Fruit fly (Drosophila melanogaster): ENCODE results near the gene Nrt.

Nrt gene

dm6 chr3L:16801499-16802452, 35.9 kb downstream of the Nrt start (continued):
- peak; percentile 43 for TF ChIP-seq lab (GFP tag; optimal IDR thresholded peaks at IDR 0.05)
- no peak for TF ChIP-seq BEAF-32 (GFP tag; optimal IDR thresholded peaks at IDR 0.05)
- no peak for TF ChIP-seq CG12942 (GFP tag; optimal IDR thresholded peaks at IDR 0.05)
- peak; percentile 49 for TF ChIP-seq Hr3 (GFP tag; optimal IDR thresholded peaks at IDR 0.05)
- no peak for TF ChIP-seq slp2 (GFP tag; optimal IDR thresholded peaks at IDR 0.05)
- no peak for TF ChIP-seq CG6683 (GFP tag; optimal IDR thresholded peaks at IDR 0.05)
- TF ChIP-seq CG12071 (GFP tag; optimal IDR thresholded peaks at IDR 0.05): no peak
- no peak for TF ChIP-seq CG12299 (tag; optimal IDR thresholded peaks at IDR 0.05)
- TF ChIP-seq CG30431 (GFP tag; optimal IDR thresholded peaks at IDR 0.05): no peak
- no peak for TF ChIP-seq Kr (GFP tag; optimal IDR thresholded peaks at IDR 0.05)
- TF ChIP-seq CG2116 (GFP tag; optimal IDR thresholded peaks at IDR 0.05): peak; percentile 17
- peak; percentile 33 for TF ChIP-seq Bteb2 (GFP tag; optimal IDR thresholded peaks at IDR 0.05)
- TF ChIP-seq mirr (GFP tag; optimal IDR thresholded peaks at IDR 0.05): peak; percentile 37
- peak; percentile 2 for TF ChIP-seq CG7786 (GFP tag; optimal IDR thresholded peaks at IDR 0.05)
- TF ChIP-seq croc (GFP tag; conservative IDR thresholded peaks at IDR 0.05): peak; percentile 31; the same call in 1 of the 3 replicates
- peak; percentile 8 for TF ChIP-seq CG1647 (GFP tag; optimal IDR thresholded peaks at IDR 0.05)
- peak; percentile 59 for TF ChIP-seq grn (GFP tag; optimal IDR thresholded peaks at IDR 0.05)
- TF ChIP-seq Meics (GFP tag; optimal IDR thresholded peaks at IDR 0.05): peak; percentile 56
- TF ChIP-seq D19A (tag; optimal IDR thresholded peaks at IDR 0.05): peak; percentile 42
- TF ChIP-seq CG9437 (GFP tag; optimal IDR thresholded peaks at IDR 0.05): peak; percentile 48
- TF ChIP-seq CG1024 (GFP tag; IDR thresholded peaks at IDR 0.05): no peak
- TF ChIP-seq CG10209 (GFP tag; optimal IDR thresholded peaks at IDR 0.05): peak; percentile 61
- peak; percentile 76 for TF ChIP-seq CG31441 (GFP tag; IDR thresholded peaks at IDR 0.05)
- 0 out of 2 replicates have a peak, but pooled peaks have one; percentile 25 for TF ChIP-seq CG4360 (GFP tag; IDR thresholded peaks at IDR 0.05)
- TF ChIP-seq lilli (GFP tag; optimal IDR thresholded peaks at IDR 0.05): peak; percentile 71
- peak; percentile 92 for TF ChIP-seq sens (GFP tag)
- TF ChIP-seq fd96Cb (tag; optimal IDR thresholded peaks at IDR 0.05): peak; percentile 64
- no peak for TF ChIP-seq CG17186 (GFP tag; optimal IDR thresholded peaks at IDR 0.05)
- peak; percentile 14; the same call in 1 of the 3 replicates for TF ChIP-seq so (GFP tag; IDR thresholded peaks at IDR 0.05)
- no peak for TF ChIP-seq CG3407 (GFP tag; optimal IDR thresholded peaks at IDR 0.05)
- no peak for TF ChIP-seq Aef1 (GFP tag; IDR thresholded peaks at IDR 0.05)
- peak; percentile 80 for TF ChIP-seq CG17361 (GFP tag; IDR thresholded peaks at IDR 0.05)
- no peak; the same call in 1 of the 2 replicates for TF ChIP-seq CG4404 (GFP tag; IDR thresholded peaks at IDR 0.05)
- no peak for TF ChIP-seq fd64A (GFP tag; optimal IDR thresholded peaks at IDR 0.05)
- TF ChIP-seq Dbx (GFP tag; IDR thresholded peaks at IDR 0.05): no peak
- TF ChIP-seq NFAT (GFP tag; IDR thresholded peaks at IDR 0.05): no peak
- peak; percentile 50 for TF ChIP-seq CG4820 (GFP tag; optimal IDR thresholded peaks at IDR 0.05)
- TF ChIP-seq CG10979 (tag; optimal IDR thresholded peaks at IDR 0.05): peak; percentile 80
- TF ChIP-seq CG8359 (GFP tag; optimal IDR thresholded peaks at IDR 0.05; ENCODE audit: borderline replicate concordance): peak; percentile 23
- TF ChIP-seq CG3163 (GFP tag; optimal IDR thresholded peaks at IDR 0.05): no peak
- TF ChIP-seq CG14965 (GFP tag; optimal IDR thresholded peaks at IDR 0.05; ENCODE audit: borderline replicate concordance): no peak
- no peak for TF ChIP-seq CG32532 (GFP tag; IDR thresholded peaks at IDR 0.05)
- TF ChIP-seq tll (GFP tag; optimal IDR thresholded peaks at IDR 0.05): no peak
- TF ChIP-seq ken (GFP tag; IDR thresholded peaks at IDR 0.05): no peak
- peak; percentile 45 for TF ChIP-seq exex (tag; optimal IDR thresholded peaks at IDR 0.05)
- peak; percentile 45 for TF ChIP-seq pb (GFP tag; optimal IDR thresholded peaks at IDR 0.05)
- TF ChIP-seq bigmax (GFP tag; optimal IDR thresholded peaks at IDR 0.05): no peak
- TF ChIP-seq CG12744 (GFP tag; optimal IDR thresholded peaks at IDR 0.05): no peak
- TF ChIP-seq PHDP (tag; optimal IDR thresholded peaks at IDR 0.05): peak; percentile 61

Data from whole organism, embryonic.